Worm (Caenorhabditis elegans): ENCODE results near the gene F57G12.1.

- TF ChIP-seq unc-62 (GFP tag; optimal IDR thresholded peaks at IDR 0.05), result no peak
- no peak for TF ChIP-seq ztf-22 (GFP tag; optimal IDR thresholded peaks at IDR 0.05)
- TF ChIP-seq lsy-27 (tag; optimal IDR thresholded peaks at IDR 0.05; ENCODE audit: borderline replicate concordance, insufficient read depth), result no peak
- no peak for TF ChIP-seq fkh-3 (tag; optimal IDR thresholded peaks at IDR 0.05)
- TF ChIP-seq K11D2.4 (GFP tag; IDR thresholded peaks at IDR 0.05), result no peak
- TF ChIP-seq hlh-26 (GFP tag; conservative IDR thresholded peaks at IDR 0.05), result no peak
- TF ChIP-seq unc-130 (GFP tag; optimal IDR thresholded peaks at IDR 0.05), result no peak
- no peak for TF ChIP-seq athp-1 (tag; optimal IDR thresholded peaks at IDR 0.05)
- no peak for TF ChIP-seq chd-7 (tag; optimal IDR thresholded peaks at IDR 0.05)
- TF ChIP-seq somi-1 (GFP tag; optimal IDR thresholded peaks at IDR 0.05), result no peak
Measured at ce11 chrX:12164943-12165342, 6.5 kb downstream of the F57G12.1 start.
